Worm (Caenorhabditis elegans): ENCODE results near the gene dpy-6.

dpy-6 gene

DNA sequence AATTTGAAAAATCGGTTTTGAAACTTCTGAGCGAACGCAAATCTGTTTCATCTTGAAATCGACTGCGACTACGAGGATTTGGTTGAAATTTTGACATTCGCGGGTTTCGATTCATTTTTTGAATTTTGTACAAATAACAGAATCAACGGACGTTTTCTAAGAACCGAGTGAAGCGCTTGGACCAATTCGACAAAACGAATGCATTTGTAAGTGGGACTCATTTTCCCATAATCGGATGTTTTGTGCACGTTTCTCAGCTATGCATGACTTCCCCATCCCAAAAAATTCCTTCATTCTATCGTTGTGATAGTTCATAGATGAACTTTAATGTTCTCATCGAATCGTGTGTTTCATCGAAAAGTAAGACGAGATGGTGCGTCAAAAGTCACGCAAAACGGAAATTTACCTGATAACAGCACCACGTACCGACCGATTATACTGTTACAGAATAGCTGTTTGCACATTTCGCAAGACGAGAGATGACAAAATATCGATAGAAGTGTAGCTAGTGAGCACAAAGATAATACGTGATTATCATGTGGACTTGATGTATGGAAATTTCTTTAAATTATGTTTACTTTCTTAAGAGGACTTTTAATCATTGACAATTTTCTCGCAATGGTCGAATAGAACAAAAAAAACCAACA, 14.8 kb upstream of the dpy-6 start, which contains the start of gene mec-10:
mec-10 (minus strand) TSS at position 189 of the 647 bp plus-strand sequence.
- TF ChIP-seq unc-62 (GFP tag; optimal IDR thresholded peaks at IDR 0.05), result no peak

DNA sequence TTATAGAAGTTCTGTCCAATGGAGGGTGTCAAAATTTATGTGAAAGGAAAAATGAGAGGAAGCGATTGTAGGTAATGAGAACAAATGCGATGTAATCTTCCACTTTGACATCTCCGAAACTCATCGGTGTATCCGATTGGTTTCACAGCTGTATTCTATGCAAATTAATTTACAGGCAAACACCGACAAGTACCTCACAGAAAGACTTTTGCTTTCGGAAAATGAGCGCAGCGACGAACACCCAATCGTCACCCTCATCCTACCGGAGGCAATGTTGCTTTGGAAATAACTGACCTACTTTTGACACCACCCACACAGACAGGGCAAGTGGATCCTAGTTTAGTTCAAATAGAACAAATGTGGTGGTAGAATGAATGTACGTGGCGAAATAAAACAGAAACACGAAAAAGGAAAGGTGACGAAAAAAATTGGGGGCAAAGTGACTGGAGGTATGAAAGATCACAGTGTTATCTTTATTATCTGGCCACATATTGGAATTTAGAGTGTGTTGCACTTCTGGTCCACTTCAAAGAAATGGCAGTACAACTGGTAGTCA, 8.5 kb upstream of the dpy-6 start:
- no peak for TF ChIP-seq unc-62 (GFP tag; optimal IDR thresholded peaks at IDR 0.05)

DNA sequence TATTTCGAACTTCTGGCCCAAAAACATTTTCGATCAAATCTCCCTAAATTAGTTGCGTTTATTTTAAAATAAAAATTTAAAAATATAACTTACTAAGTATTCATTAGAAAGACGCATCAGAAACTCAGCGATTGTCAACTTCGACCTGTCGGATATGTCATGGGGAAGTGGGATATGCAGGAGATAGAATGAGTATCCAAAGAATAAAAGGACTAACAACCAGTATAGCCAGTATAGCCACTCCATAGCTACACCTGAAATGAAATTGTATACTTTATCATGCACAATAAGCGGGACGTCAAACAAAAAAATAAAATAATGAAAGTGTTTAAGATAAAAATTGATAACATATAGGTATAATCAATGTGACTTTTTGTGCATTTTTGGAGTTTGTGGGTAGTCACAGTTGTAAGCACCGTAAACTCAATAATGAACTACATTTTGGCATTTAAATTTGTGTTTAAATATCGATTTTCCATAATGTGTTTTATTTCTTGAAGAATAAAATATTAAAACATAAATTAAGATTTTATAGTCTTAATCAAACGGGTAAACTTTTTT, 7.7 kb upstream of the dpy-6 start, which contains the start of gene F16F9.4:
F16F9.4 (minus strand) TSS at position 276 of the 561 bp plus-strand sequence.
- TF ChIP-seq unc-62 (GFP tag; optimal IDR thresholded peaks at IDR 0.05), result no peak

DNA sequence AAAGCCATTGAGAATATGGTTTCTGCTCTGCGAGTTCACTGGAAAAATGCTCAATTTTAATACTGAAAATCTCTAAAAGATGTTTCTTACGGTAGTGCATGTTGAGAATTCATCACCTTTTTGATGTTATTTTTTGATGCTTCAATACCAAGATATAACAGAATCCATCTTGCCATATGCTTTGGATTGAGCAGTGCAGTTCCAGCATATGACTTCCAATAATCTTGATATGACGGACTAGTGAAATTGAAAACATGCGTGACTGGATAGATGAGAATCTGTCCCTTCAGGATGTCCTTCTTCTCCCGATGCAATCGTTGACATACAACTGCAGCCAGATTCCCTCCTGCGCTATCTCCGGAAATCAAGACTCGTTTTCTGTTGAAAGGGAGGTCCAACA, 5.5 kb upstream of the dpy-6 start:
- TF ChIP-seq unc-62 (GFP tag; optimal IDR thresholded peaks at IDR 0.05), result no peak

DNA sequence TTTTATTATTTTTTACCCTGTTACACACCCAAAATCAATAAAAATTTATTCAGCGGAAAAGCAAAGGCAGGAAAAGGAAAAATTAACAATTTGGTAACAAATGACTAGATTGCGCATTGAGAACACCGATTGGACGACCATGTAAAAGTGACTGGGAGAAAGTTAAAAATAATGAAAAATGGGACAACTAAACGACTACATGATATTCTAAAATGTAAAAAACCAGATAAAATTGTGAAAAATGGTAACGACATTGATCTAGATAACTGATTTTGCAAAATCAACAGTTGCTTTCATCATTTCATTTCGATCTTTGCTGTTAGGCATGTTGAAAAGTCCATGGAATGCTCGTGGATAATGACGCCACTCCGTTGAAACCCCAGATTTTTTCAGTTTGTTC, 4.3 kb upstream of the dpy-6 start:
- TF ChIP-seq unc-62 (GFP tag; optimal IDR thresholded peaks at IDR 0.05), result no peak

DNA sequence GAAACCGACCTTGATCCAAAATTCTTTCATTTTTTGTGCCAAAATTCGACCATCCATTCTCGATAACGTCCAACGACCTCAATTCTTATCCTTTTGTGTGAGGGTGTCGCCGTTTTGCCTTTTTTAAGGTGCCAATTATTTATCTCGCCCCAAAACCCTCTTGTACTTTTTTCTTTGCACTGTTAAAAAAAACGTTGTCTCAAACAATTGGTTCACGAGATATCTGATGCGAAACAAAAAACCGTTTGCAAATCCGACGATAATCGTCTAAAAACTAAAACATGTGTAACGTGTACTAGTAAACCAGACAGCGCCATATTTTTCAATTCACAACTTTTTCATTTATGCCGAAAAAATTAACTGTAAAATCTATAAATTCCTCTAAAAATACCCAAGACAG, 1.9 kb upstream of the dpy-6 start, which contains the start of gene F16F9.3:
F16F9.3 (plus strand) TSS at position 301 of the 400 bp plus-strand sequence.
- TF ChIP-seq unc-62 (GFP tag; optimal IDR thresholded peaks at IDR 0.05), result no peak

DNA sequence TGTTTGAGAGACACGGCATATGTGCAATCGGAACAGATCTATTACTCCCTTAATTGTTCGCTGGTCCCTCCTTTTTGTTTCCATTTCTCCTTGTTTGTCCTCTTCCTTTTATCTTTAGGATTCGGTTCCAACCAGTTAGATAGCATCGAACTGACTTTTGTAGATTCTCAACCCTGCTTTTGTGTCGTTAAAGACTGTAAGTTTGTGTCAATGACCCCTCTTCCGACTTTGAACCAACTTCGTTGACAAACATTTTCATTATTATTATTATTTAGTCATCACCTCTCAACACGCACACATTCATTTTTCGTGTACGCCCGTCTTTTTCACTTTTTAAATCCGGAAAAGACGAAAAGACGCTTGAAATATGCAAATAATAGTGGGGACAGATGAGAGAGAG, 9.3 kb downstream of the dpy-6 start, which contains the start of gene F16F9.1:
F16F9.1 (plus strand) TSS at position 301 of the 400 bp plus-strand sequence.
- TF ChIP-seq unc-62 (GFP tag; optimal IDR thresholded peaks at IDR 0.05), result no peak

DNA sequence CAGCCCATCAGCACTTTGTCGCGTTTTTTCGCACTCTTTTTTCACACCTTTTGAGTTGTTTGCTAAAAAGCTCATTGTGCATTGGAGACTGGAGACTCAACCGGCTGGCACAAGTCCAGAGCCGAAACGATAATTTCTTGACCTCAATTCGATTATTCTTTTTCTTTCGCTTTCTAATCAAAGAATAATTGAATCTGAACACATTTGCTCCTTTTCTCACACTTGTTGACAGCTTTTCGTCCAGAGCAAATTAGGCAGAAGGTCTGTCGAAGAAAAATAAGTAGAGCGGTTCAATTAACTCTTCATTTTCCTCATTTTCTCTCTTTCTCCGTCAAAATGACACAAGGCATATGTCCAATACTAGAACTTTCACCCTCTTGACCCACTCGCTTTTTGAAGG, 10.5 kb downstream of the dpy-6 start:
- TF ChIP-seq unc-62 (GFP tag; optimal IDR thresholded peaks at IDR 0.05), result no peak

DNA sequence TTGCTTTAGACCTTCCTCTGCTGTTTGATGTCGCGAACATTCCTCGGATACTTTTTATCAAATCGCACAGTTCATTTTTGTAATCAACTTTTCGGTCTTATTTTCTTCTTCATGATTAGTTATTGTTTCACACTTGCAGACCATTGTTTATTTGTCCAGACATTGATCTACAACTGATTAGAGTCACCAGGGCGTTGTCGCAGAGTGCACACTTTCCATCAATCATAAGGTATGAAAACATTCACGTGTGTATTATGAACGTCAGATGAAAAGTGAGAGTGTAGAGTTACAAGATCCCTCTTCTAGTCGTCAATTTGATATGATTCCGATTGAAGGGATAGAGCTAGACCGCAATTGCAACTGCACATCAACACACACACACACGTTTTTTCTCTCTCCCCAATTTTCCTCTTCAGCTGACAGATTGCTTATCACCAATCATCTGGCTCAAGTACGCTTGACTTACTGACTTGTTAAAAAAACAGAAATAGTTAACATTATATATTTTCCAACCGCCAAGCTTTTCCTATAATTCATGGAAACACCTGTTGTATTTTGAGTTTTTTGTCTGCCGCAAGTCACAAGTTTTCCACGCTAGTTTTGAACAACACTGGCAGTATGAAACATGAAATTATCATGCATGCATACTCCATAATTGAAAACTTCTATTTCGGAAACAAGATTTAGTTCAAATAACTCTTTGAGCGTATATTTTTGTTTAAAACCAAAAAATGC, 15.3 kb downstream of the dpy-6 start:
- no peak for TF ChIP-seq unc-62 (GFP tag; optimal IDR thresholded peaks at IDR 0.05)

DNA sequence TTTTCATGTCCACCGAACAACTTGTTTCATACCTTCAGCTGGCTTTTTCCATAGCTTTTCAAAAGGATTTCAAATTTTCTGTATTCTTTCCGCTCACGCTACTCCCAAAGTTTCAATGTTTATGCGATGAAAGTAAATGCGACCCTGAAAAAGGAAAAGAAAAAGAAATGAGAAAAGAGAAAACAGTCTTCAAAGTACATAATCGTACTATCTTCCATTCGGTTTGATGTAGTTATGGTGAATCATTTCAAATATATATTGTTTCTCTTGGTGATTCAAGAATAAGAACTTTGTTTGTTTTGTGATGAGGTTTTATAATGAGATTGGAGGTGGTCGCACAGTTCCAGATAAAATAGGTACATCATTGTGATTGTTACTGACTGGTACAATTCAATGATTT, 16.7 kb downstream of the dpy-6 start:
- no peak for TF ChIP-seq unc-62 (GFP tag; optimal IDR thresholded peaks at IDR 0.05)

DNA sequence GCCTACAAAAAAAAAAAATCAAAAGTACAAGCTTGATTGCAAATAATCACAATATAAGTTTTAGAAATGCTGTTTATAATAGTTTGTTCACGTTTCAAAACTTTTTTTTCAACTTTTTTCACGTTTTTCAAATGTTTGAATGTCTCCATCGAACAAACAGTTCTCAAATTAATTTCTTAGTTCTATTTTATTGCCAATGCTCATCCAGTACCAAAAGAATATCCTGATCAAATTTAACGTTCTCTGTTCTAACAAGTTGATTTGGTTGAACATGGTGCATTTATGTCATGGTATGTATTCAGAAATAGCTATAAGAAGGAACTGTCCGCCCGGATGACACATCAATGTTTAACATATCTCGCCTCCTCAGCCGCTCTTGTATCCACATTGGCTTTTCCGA, 23.1 kb downstream of the dpy-6 start, which contains the start of gene kin-9:
kin-9 (plus strand) TSS at position 301 of the 400 bp plus-strand sequence.
- no peak for TF ChIP-seq unc-62 (GFP tag; optimal IDR thresholded peaks at IDR 0.05)

DNA sequence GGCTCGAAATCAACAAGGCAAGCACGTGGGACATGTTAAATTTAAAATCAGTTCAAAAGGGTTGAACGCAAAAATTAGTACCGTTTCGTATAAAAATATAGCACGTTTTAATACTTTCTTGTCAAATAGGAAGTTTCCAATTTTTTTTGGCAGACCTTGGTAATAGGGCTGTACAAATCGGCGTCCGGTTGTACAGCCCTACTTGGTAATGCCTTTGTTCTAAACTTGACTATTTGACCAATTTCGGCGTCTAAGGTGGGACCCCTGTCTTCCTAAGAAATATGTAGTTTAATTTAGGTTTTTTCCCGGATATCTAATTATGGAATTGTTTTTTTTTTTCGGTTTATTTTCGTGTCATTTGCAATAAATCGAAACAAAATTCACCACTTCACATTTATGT, 25.9 kb downstream of the dpy-6 start:
- no peak for TF ChIP-seq unc-62 (GFP tag; optimal IDR thresholded peaks at IDR 0.05)

DNA sequence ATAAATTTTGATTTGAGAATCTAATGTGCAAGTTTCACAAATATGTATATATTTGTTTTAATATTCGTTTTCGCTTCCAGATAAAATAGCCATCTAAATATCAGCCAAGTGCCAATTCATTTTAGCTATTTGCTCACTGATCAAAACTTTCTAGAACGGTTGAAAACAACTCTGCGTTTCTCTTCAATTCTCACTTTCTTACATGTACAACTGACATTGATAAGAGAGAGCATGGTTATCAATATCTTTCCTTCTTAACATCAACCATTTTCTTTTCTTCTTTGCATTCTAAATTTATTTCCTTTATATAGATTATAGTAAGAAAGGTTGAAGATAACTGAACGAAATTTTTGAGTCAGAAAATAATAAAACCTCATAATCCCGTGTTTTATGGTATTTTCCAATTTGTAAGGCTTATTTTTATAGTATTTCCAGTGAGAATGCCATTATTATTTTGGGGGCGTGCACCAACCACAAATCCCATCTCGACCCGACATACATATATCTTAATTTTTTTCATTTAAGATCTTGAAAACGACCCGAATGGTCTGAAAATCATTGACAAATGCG, 27.0 kb downstream of the dpy-6 start, which contains the start of gene F08F1.3:
F08F1.3 (plus strand) TSS at position 520 of the 570 bp plus-strand sequence.
- TF ChIP-seq unc-62 (GFP tag; optimal IDR thresholded peaks at IDR 0.05), result no peak

DNA sequence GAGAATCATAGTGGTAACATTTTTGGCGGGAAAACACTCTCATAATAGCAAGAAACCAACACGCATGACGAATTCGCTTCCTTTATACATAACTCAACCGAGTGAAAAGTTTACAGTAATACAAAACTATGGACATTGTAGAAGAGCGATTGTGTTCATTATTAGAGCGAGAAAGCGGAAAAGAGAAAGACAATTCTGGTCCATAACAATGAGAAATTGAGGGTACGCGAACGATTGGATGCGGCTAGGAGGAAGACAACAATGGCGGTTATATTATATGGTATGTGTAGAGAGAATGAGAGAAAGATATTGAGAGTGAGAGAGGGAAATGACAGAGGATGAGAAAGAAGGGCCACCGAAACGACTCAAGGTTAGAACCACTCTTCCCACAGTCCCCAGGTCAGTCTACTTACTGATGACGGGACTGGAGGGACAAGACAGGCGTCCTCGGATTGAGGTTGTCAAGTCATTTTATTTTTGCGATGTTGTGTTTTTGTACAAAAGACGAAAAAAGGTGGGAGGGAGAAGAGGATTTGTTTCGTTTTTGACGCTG, 29.2 kb downstream of the dpy-6 start:
- no peak for TF ChIP-seq unc-62 (GFP tag; optimal IDR thresholded peaks at IDR 0.05)

DNA sequence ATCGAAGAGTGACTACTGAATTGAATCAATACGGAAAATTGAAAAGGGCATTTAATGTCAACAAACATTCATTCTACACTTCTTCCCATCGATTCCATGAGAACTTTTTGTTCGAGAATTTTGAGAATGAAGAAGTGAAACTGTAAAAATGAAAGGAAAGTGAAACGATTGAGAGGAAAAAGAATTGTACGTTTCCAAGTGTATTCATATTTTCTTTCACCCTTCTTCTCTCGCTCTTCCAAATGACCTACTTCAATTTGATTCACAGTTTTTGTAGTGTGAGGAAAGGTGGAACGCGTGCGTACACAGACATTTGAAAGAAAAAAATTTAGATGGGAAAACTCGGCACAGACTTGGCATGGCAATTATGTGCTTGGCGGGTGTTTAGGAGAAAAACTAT, 31.2 kb downstream of the dpy-6 start:
- TF ChIP-seq unc-62 (GFP tag; optimal IDR thresholded peaks at IDR 0.05), result no peak

DNA sequence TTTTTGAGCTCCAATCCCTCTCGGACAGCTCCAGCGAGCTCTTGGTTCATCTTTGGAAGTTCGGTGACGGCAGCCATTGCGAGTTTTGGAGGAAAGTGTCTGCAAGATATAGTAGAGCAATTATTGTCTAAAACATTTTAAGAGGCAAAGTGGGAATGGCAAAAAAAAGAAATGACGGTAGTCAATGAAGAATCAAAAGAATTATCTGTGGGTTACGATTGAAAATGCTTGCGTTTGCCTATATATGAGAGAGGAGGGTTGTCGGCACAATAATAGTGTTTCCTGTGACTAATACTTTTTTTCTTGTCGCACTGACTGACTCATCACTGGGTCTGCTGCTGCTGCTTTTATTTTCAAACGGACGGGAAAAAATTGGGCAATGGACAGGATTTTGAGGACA, 31.8 kb downstream of the dpy-6 start, which contains the start of gene tth-1:
tth-1 (minus strand) TSS at position 101 of the 400 bp plus-strand sequence.
- no peak for TF ChIP-seq unc-62 (GFP tag; optimal IDR thresholded peaks at IDR 0.05)

All from whole organism, dauer.